Fruit fly (Drosophila melanogaster) S2 (cell line): Measurements from ENCODE around the gene CG6066.

Source experiments
- CG8478 ChIP-seq: fragments of >200 bp; optimal IDR thresholded peaks from 2 replicates; lab custom pipeline; 2018
- CTCF ChIP-seq, 2 experiments: fragments of >200 bp; optimal IDR thresholded peaks; 2 replicates each; lab custom pipeline; 2018

The CG6066 gene

dm6 chr3R:27148812-27149769, 32.6 kb upstream of the CG6066 start:
- TF ChIP-seq CTCF (optimal IDR thresholded peaks at IDR 0.05; lab: Kevin White, UChicago) (no peak), CG8478 (no peak)

DNA sequence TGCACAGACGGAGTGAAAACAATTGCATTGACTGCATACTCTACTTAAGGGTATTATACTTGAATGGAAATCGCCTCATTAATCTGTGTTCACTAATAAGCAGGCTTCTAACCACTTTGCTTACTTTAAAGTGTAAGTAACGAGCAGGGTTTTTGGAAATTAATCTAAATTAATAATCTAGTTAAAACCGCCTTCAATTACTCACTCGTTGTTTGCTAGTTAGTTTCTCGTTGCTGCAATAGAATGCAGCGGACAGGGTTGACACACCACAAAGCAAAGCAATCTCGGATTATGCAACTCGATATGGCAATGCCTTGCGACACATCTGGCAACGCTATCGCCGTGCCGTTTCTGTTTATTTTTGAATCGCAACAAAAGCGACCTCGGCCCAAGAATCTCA, 23.5 kb upstream of the CG6066 start:
- TF ChIP-seq CG8478: no peak
- no peak for TF ChIP-seq CTCF (optimal IDR thresholded peaks at IDR 0.05; lab: Kevin White, UChicago)

- TF ChIP-seq CTCF (optimal IDR thresholded peaks at IDR 0.05; lab: Kevin White, UChicago) (no peak), CG8478 (no peak)
These were observed 22.2 kb upstream of the CG6066 start for dm6 chr3R:27138700-27139099.

DNA sequence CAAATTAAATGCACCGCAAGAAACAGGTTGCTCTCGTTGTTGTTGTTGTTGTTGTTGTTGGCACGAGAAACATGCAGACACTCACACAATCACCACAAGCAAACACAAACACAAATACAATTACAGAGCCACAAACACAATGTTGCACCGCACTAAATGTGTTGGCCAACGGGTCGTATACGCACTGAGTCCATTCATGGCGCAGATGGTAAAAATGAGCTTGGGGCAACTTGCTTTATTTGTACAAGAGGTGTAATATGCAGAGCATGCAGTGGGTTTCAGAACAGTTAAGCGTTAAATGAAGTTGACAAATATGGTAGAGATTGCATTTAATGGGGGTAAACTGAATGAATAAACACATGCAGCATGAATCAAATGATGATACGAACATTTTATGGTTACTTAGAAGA, 21.4 kb upstream of the CG6066 start:
- TF ChIP-seq CG8478 (no peak), CTCF (optimal IDR thresholded peaks at IDR 0.05; lab: Kevin White, UChicago) (no peak)

- TF ChIP-seq CG8478: no peak
- TF ChIP-seq CTCF (optimal IDR thresholded peaks at IDR 0.05; lab: Kevin White, UChicago): no peak
These were observed 19.5 kb upstream of the CG6066 start for dm6 chr3R:27135692-27136641.

DNA sequence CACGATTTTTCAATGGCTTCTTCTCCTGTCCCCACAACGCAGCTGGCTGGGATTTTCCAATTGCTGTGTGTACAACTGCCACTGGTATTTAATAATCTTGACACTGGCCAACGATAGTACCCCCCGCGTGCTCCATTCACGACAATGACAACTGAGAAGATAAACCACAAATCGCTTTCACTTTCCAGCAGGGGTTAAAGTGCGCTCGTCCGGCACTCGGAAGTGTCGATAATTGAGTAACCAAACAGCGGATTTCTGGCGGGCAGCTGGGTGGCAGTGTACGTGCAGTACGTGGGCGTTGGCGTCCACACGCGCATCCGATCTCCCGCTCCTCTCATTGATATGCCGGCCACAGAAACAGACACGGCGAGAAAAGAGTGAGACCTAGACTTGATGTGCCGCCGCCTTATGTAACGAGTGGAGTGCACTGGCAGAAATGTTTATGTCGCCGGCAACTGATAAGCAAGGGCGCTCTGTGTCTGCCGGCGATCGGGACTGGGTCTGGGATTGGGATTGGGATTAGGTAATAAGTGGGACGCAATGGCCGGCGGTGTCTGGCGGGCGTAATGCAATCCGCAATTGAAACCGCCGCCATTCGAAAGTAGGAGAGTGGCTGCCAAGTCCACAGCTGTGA, 18.3 kb upstream of the CG6066 start:
- TF ChIP-seq CTCF (optimal IDR thresholded peaks at IDR 0.05; lab: Kevin White, UChicago) (no peak), CG8478 (no peak)

DNA sequence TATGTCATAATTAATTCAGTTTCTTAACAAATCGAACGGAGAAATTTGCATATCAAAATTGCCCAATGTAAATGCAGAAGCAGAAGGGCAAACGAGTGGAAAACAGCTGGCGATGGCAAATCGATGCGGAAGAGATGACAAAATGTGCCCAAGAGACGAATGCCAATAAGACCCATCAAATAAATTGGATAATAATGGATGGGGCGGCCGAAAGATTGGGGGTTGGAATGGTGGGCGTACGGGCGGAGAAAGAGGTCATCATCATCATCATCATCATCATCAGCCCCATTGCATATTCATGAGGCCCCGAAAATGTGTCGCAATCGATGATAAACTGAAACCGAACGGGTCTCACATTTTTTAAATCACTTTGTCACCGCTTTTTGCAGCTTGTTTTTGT, 17.5 kb upstream of the CG6066 start:
- TF ChIP-seq CTCF (optimal IDR thresholded peaks at IDR 0.05; lab: Kevin White, UChicago): no peak

dm6 chr3R:27131408-27131807, 14.9 kb upstream of the CG6066 start:
- TF ChIP-seq CTCF (optimal IDR thresholded peaks at IDR 0.05; lab: Kevin White, UChicago) (no peak), CG8478 (no peak)

- no peak for TF ChIP-seq CTCF (optimal IDR thresholded peaks at IDR 0.05; lab: Kevin White, UChicago)
- TF ChIP-seq CG8478: no peak
These were observed 14.1 kb upstream of the CG6066 start for dm6 chr3R:27130551-27131161.

DNA sequence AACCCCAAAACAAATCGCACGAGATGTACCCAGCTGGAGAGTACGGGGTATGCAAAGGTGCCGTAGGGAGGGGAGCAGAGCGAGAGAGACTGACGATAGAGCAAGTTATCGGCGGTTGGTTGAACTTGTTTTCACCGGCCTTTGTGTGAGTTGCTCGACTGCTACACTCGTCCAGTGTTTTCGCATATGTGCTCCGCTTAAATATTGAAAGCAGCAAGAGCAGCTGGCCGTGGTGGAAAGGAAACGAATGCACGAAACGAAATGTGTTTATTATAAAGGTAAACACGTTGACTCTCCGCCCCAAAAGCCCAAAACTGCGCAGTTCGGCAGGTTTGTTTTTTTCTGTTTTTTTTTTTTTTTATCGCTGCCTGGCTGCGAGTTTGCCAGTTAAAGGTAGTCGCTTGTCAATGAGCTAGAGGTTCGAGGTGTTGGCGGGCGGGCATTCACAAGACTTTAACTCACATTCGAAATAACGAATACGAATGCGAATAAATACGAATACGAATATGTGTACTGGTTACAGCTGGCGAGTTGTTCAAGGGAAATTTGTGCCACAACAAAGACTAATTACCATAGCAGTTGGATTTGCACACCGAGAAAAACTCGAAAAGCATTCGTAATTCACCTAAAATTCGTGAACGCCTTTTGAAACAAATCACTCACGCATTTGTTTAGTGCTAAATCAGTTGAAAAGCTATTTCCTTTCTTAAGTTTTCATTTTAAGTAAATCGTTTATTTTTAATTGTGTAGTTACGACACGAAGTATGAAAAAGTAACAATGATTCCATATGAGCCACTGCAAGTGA, 13.3 kb upstream of the CG6066 start:
- TF ChIP-seq CTCF (optimal IDR thresholded peaks at IDR 0.05; lab: Kevin White, UChicago) (no peak), CG8478 (no peak)

DNA sequence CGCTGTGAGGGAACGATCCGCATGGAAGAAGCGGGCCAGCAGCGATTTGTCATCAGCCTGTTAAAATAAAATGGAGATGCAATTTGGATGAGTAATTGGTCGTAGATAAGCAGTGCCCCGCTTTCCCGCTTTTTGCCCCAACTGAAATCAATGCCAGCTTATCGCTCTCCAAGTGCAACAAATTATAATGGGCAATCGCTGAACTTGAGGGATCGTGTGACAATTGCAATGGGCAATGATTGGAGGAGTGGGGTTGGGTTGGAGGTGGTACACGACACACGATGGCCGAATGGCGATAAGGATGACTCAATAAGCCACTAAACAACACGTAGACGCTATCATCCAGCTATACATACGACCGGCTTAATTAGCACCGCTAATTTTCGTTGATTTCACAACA, 12.2 kb upstream of the CG6066 start:
- TF ChIP-seq CG8478 (no peak), CTCF (optimal IDR thresholded peaks at IDR 0.05; lab: Kevin White, UChicago) (no peak)

- TF ChIP-seq CTCF (optimal IDR thresholded peaks at IDR 0.05; lab: Kevin White, UChicago): no peak
- TF ChIP-seq CG8478: no peak
These were observed 8.1 kb upstream of the CG6066 start, which contains the start of gene CG6059 for dm6 chr3R:27124588-27124987. TSS of gene CG6059 (minus strand) at chr3R:27124688.

dm6 chr3R:27118346-27118745, 1.8 kb upstream of the CG6066 start, which contains the start of gene CG5882:
TSS of gene CG5882 (plus strand) at chr3R:27118646.
- TF ChIP-seq CG8478 (no peak), CTCF (optimal IDR thresholded peaks at IDR 0.05; lab: Kevin White, UChicago) (no peak)
